Fruit fly (Drosophila melanogaster): ENCODE data around the gene CG31115.

- TF ChIP-seq CG8478 (optimal IDR thresholded peaks at IDR 0.05) (no peak), CG4707 (GFP tag; optimal IDR thresholded peaks at IDR 0.05) (no peak), CG10321 (GFP tag; IDR thresholded peaks at IDR 0.05) (no peak), Doc2 (GFP tag; IDR thresholded peaks at IDR 0.05) (no peak), toy (GFP tag; IDR thresholded peaks at IDR 0.05) (no peak), CG3847 (GFP tag; IDR thresholded peaks at IDR 0.05) (no peak), CG4617 (GFP tag; optimal IDR thresholded peaks at IDR 0.05; ENCODE audit: borderline replicate concordance) (no peak), Dfd (GFP tag; optimal IDR thresholded peaks at IDR 0.05) (no peak), jumu (GFP tag; optimal IDR thresholded peaks at IDR 0.05) (peak; percentile 17)
These were observed 13.2 kb downstream of the CG31115 start for dm6 chr3R:25049742-25050517.
